Worm (Caenorhabditis elegans) whole organism, L4/young adult: ENCODE data around the gene stg-1.

Source experiments
- W03F9.2 ChIP-seq: fragments of 150-350 bp; optimal IDR thresholded peaks from 2 replicates; lab custom pipeline; 2014; ENCODE audit warnings: missing biosample characterization, missing genetic modification characterization
- dao-5 ChIP-seq: sonication (generic microtip); optimal IDR thresholded peaks from 2 replicates; lab custom pipeline; 2016; ENCODE audit warnings: missing genotype, missing genetic modification characterization, moderate library complexity, missing compliant biosample characterization
- him-1 ChIP-seq: sonication (generic microtip); optimal IDR thresholded peaks from 2 replicates; lab custom pipeline; 2016; ENCODE audit warnings: missing genotype, missing genetic modification reagents, missing genetic modification characterization, missing compliant biosample characterization

DNA sequence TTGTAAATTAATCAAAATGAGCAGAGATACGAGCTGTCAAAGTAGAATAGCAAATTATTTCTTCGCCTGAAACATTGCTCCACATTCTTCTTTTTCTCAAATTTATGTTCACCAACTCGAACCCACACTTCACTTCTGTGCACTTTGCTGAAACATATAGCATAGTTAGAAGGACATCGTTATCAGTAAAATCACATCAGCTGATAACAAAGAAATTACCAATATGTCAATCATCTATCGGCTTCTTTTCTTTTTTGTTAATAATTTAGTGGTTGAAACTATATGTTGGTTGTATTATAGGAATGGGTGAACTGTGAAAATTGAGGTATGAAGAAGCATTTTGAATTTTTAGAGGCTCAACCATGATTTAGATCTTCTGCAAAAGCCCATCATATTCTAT, 34.8 kb upstream of the stg-1 start:
- TF ChIP-seq dao-5 (tag; lab: Kevin White, UChicago) (no peak), him-1 (tag; lab: Kevin White, UChicago) (no peak), W03F9.2 (tag; lab: Kevin White, UChicago) (no peak)
